Fruit fly (Drosophila melanogaster) whole organism: ENCODE measurements around the gene Grik.

Experiments used
- CG8478 ChIP-seq: fragments of >200 bp; optimal IDR thresholded peaks from 2 replicates; lab custom pipeline; 2018; ENCODE audit warnings: inconsistent platforms
- Dll ChIP-seq: fragments of >200 bp; optimal IDR thresholded peaks from 2 replicates; lab custom pipeline; 2017
- EcR ChIP-seq, 2 experiments: fragments of >200 bp; optimal IDR thresholded peaks; 2 replicates each; lab custom pipeline; 2017; ENCODE audit warnings: missing biosample characterization in 2 of 2, missing genetic modification characterization in 2 of 2, missing genetic modification reagents in 2 of 2
- pan ChIP-seq: fragments of >200 bp; optimal IDR thresholded peaks from 2 replicates; lab custom pipeline; 2017
- psq ChIP-seq: fragments of >200 bp; optimal IDR thresholded peaks from 2 replicates; lab custom pipeline; 2017
- usp ChIP-seq: fragments of >200 bp; optimal IDR thresholded peaks from 2 replicates; lab custom pipeline; 2017; ENCODE audit warnings: missing biosample characterization, missing genetic modification characterization, mixed read lengths

dm6 chr3R:20955932-20956636 lies 54.3 kb downstream of the Grik start:
- TF ChIP-seq psq (lab: Kevin White, UChicago) = no peak
- TF ChIP-seq EcR (GFP tag; optimal IDR thresholded peaks at IDR 0.05; lab: Kevin White, UChicago) = no peak
- no peak for TF ChIP-seq CG8478 (lab: Kevin White, UChicago)
- no peak for TF ChIP-seq usp (GFP tag; lab: Kevin White, UChicago)
- no peak for TF ChIP-seq pan (lab: Kevin White, UChicago)
- no peak for TF ChIP-seq Dll
